Worm (Caenorhabditis elegans) whole organism, early embryonic: ENCODE measurements around the gene sbsp-1.

Experiments
- B0310.2 ChIP-seq: sonication (generic microtip); optimal IDR thresholded peaks from 2 replicates; lab custom pipeline; 2016; ENCODE audit warnings: mild to moderate bottlenecking, missing genetic modification characterization, missing compliant biosample characterization
- F13C5.2 ChIP-seq: sonication (generic microtip); optimal IDR thresholded peaks from 2 replicates; lab custom pipeline; 2017; ENCODE audit warnings: mild to moderate bottlenecking, missing genetic modification characterization, inconsistent platforms, missing compliant biosample characterization
- aly-1 ChIP-seq: sonication (generic microtip); optimal IDR thresholded peaks from 2 replicates; lab custom pipeline; 2016; ENCODE audit warnings: missing genetic modification characterization, missing compliant biosample characterization
- ama-1 ChIP-seq: fragments of 150-350 bp; optimal IDR thresholded peaks from 2 replicates; lab custom pipeline; 2014
- ceh-13 ChIP-seq: fragments of 200-800 bp; sonication (Bioruptor generic); optimal IDR thresholded peaks from 2 replicates; lab custom pipeline; 2018; ENCODE audit warnings: mild to moderate bottlenecking, missing genetic modification characterization, missing compliant biosample characterization
- ceh-36 ChIP-seq: sonication (generic microtip); optimal IDR thresholded peaks from 2 replicates; lab custom pipeline; 2016; ENCODE audit warnings: missing genetic modification characterization, inconsistent platforms, missing compliant biosample characterization
- ets-7 ChIP-seq: sonication (generic microtip); optimal IDR thresholded peaks from 2 replicates; lab custom pipeline; 2016; ENCODE audit warnings: missing genotype, missing genetic modification characterization, missing compliant biosample characterization
- flt-1 ChIP-seq: fragments of 200-800 bp; sonication (Bioruptor generic); IDR thresholded peaks from 2 replicates; pipeline ENCODE4 v1.3.6; 2022; ENCODE audit warnings: missing genetic modification characterization, missing compliant biosample characterization
- hnd-1 ChIP-seq: sonication (generic microtip); optimal IDR thresholded peaks from 2 replicates; lab custom pipeline; 2016; ENCODE audit warnings: missing genetic modification characterization, missing compliant biosample characterization
- pes-1 ChIP-seq: fragments of 200-800 bp; sonication (Bioruptor generic); IDR thresholded peaks from 2 replicates; pipeline ENCODE4 v1.3.6; 2022; ENCODE audit warnings: missing genetic modification reagents, missing genetic modification characterization, missing compliant biosample characterization
- sea-1 ChIP-seq: fragments of 200-800 bp; sonication (Bioruptor generic); conservative IDR thresholded peaks from 2 replicates; pipeline ENCODE4 v1.3.6; 2022; ENCODE audit warnings: missing genetic modification characterization, missing compliant biosample characterization
- tbx-11 ChIP-seq: fragments of 200-800 bp; sonication (Bioruptor generic); IDR thresholded peaks from 2 replicates; pipeline ENCODE4 v1.3.6; 2022; ENCODE audit warnings: missing genetic modification characterization, missing compliant biosample characterization
- tbx-37 ChIP-seq: fragments of 200-800 bp; sonication (Bioruptor generic); conservative IDR thresholded peaks from 2 replicates; pipeline ENCODE4 v1.3.6; 2022; ENCODE audit warnings: missing genetic modification reagents, missing genetic modification characterization, missing compliant biosample characterization
- tra-4 ChIP-seq: sonication (generic microtip); optimal IDR thresholded peaks from 2 replicates; lab custom pipeline; 2017; ENCODE audit warnings: missing genetic modification characterization, missing compliant biosample characterization

DNA sequence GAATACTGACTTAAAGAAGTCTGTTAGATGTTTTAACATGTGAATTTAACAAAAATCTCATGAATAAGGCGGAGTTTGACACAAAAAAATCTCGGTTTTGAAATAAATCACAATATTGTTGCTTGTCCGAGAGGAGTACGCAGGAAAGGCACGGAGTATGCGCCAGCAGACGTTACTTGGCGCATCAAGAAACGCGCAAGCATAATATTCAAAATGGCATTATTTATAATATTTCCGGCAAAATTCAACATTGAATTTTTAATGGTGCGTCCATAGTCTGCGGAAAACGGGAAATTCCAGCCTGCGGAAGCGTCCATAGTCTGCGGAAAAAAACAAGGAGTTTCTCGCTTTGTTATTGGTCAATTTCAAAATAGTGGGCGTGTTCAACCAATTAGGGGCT is 12.1 kb downstream of the sbsp-1 start, which contains the start of gene pde-12:
- no peak for TF ChIP-seq ama-1 (lab: Kevin White, UChicago)
- no peak for TF ChIP-seq ets-7 (tag; lab: Kevin White, UChicago)
- no peak for TF ChIP-seq pes-1 (GFP tag; lab: Robert Waterston, UW)
- TF ChIP-seq hnd-1, result no peak
- no peak for TF ChIP-seq ceh-36 (tag; lab: Kevin White, UChicago)
- TF ChIP-seq tbx-11 (GFP tag; lab: Robert Waterston, UW), result no peak
- TF ChIP-seq flt-1 (GFP tag; lab: Robert Waterston, UW), result 0 out of 2 replicates have a peak, but pooled peaks have one; percentile 17
- no peak for TF ChIP-seq tbx-37 (GFP tag; lab: Robert Waterston, UW)
- TF ChIP-seq tra-4 (tag; lab: Kevin White, UChicago), result no peak
- TF ChIP-seq F13C5.2, result peak; percentile 17
- TF ChIP-seq ceh-13, result no peak
- TF ChIP-seq B0310.2, result no peak
- TF ChIP-seq sea-1 (GFP tag; lab: Robert Waterston, UW), result no peak
- TF ChIP-seq aly-1, result no peak
